Worm (Caenorhabditis elegans): ENCODE results near the gene B0034.1.

- TF ChIP-seq ceh-24 (tag; optimal IDR thresholded peaks at IDR 0.05) (no peak), ceh-48 (tag; optimal IDR thresholded peaks at IDR 0.05) (no peak), pat-9 (tag; optimal IDR thresholded peaks at IDR 0.05) (no peak), hlh-15 (tag; optimal IDR thresholded peaks at IDR 0.05) (no peak), hlh-30 (tag; optimal IDR thresholded peaks at IDR 0.05; ENCODE audit: insufficient read depth) (no peak), ama-1 (optimal IDR thresholded peaks at IDR 0.05) (no peak)
Observed at ce11 chrII:5928502-5928901, 39.6 kb upstream of the B0034.1 start, which contains the start of gene egl-44.

Measured in whole organism, late embryonic.